Worm (Caenorhabditis elegans) whole organism, L4 larva: ENCODE data around the gene gad-3.

ENCODE experiments used
- F26F4.8 ChIP-seq: fragments of 200-800 bp; sonication (Bioruptor generic); conservative IDR thresholded peaks from 2 replicates; pipeline ENCODE4 v1.3.6; 2022; ENCODE audit warnings: missing genetic modification characterization, missing compliant biosample characterization
- F37D6.2 ChIP-seq: sonication (generic microtip); optimal IDR thresholded peaks from 2 replicates; lab custom pipeline; 2016; ENCODE audit warnings: mild to moderate bottlenecking, missing genetic modification characterization, missing compliant biosample characterization
- F44E2.7 ChIP-seq: fragments of 200-800 bp; sonication (Bioruptor generic); IDR thresholded peaks from 2 replicates; pipeline ENCODE4 v2.1.2; 2022; ENCODE audit warnings: missing genetic modification characterization, missing compliant biosample characterization
- F49E8.2 ChIP-seq: sonication (generic microtip); optimal IDR thresholded peaks from 2 replicates; lab custom pipeline; 2016; ENCODE audit warnings: missing compliant biosample characterization, mild to moderate bottlenecking, missing genetic modification characterization, borderline replicate concordance
- T26A8.4 ChIP-seq: fragments of 200-800 bp; sonication (Bioruptor generic); IDR thresholded peaks from 2 replicates; pipeline ENCODE4 v1.3.6; 2022; ENCODE audit warnings: missing genetic modification characterization, missing compliant biosample characterization
- Y105C5A.15 ChIP-seq: fragments of 200-800 bp; sonication (Bioruptor generic); IDR thresholded peaks from 2 replicates; pipeline ENCODE4 v1.3.6; 2022; ENCODE audit warnings: missing genetic modification characterization, missing compliant biosample characterization
- aha-1 ChIP-seq: fragments of 150-350 bp; peaks from one replicate; lab custom pipeline; 2014; ENCODE audit warnings: missing biosample characterization, missing genetic modification characterization
- ama-1 ChIP-seq: fragments of 150-350 bp; optimal IDR thresholded peaks from 2 replicates; lab custom pipeline; 2014; ENCODE audit warnings: inconsistent platforms, mixed read lengths
- arid-1 ChIP-seq: fragments of 200-800 bp; sonication (Bioruptor generic); conservative IDR thresholded peaks from 2 replicates; pipeline ENCODE4 v1.3.6; 2022; ENCODE audit warnings: missing genetic modification reagents, missing genetic modification characterization, missing compliant biosample characterization
- attf-4 ChIP-seq: sonication (generic microtip); optimal IDR thresholded peaks from 3 replicates; lab custom pipeline; 2017; ENCODE audit warnings: missing biosample characterization, missing genetic modification characterization
- cey-2 ChIP-seq: sonication (generic microtip); optimal IDR thresholded peaks from 3 replicates; lab custom pipeline; 2017; ENCODE audit warnings: missing genetic modification characterization, mild to moderate bottlenecking, missing compliant biosample characterization, antibody characterized with exemption, borderline replicate concordance; ENCODE audit not compliant: insufficient read depth
- ctbp-1 ChIP-seq: fragments of 200-800 bp; sonication (Bioruptor generic); IDR thresholded peaks from 2 replicates; pipeline ENCODE4 v1.3.6; 2022; ENCODE audit warnings: missing genetic modification reagents, missing genetic modification characterization, missing compliant biosample characterization
- daf-16 ChIP-seq, 3 experiments: sonication (generic microtip); optimal IDR thresholded peaks; 2 replicates each; lab custom pipeline; 2016 to 2017; ENCODE audit warnings: missing genetic modification characterization in 3 of 3, missing genetic modification reagents in 3 of 3, mild to moderate bottlenecking in 2 of 3, missing compliant biosample characterization in 2 of 3, missing biosample characterization in 1 of 3, moderate library complexity in 1 of 3
- dpl-1 ChIP-seq: fragments of 150-350 bp; optimal IDR thresholded peaks from 2 replicates; lab custom pipeline; 2014; ENCODE audit warnings: missing biosample characterization, missing genetic modification reagents, missing genetic modification characterization
- duxl-1 ChIP-seq: sonication (generic microtip); optimal IDR thresholded peaks from 2 replicates; lab custom pipeline; 2016; ENCODE audit warnings: mild to moderate bottlenecking, missing genetic modification characterization, moderate library complexity, missing compliant biosample characterization; ENCODE audit not compliant: poor library complexity
- egl-43 ChIP-seq: fragments of 200-800 bp; sonication (Bioruptor generic); IDR thresholded peaks from 2 replicates; pipeline ENCODE4 v1.3.6; 2022; ENCODE audit warnings: missing genetic modification reagents, missing genetic modification characterization, missing compliant biosample characterization
- hlh-11 ChIP-seq: fragments of 200-800 bp; sonication (Bioruptor generic); optimal IDR thresholded peaks from 2 replicates; lab custom pipeline; 2018; ENCODE audit warnings: mild to moderate bottlenecking, missing genetic modification characterization, missing compliant biosample characterization
- jun-1 ChIP-seq: fragments of 150-350 bp; optimal IDR thresholded peaks from 2 replicates; lab custom pipeline; 2014; ENCODE audit warnings: missing biosample characterization, missing genetic modification reagents, missing genetic modification characterization
- lim-7 ChIP-seq: fragments of 200-800 bp; sonication (Bioruptor generic); IDR thresholded peaks from 2 replicates; pipeline ENCODE4 v1.3.6; 2022; ENCODE audit warnings: missing genetic modification characterization, missing compliant biosample characterization
- lin-29 ChIP-seq: fragments of 200-800 bp; sonication (Bioruptor generic); IDR thresholded peaks from 2 replicates; pipeline ENCODE4 v1.3.6; 2022; ENCODE audit warnings: missing genetic modification reagents, missing genetic modification characterization, missing compliant biosample characterization
- lin-38 ChIP-seq: fragments of 200-800 bp; sonication (Bioruptor generic); IDR thresholded peaks from 2 replicates; pipeline ENCODE4 v1.3.6; 2022; ENCODE audit warnings: missing genetic modification reagents, missing genetic modification characterization, missing compliant biosample characterization
- lir-3 ChIP-seq: sonication (generic microtip); optimal IDR thresholded peaks from 2 replicates; lab custom pipeline; 2016; ENCODE audit warnings: mild to moderate bottlenecking, missing genetic modification characterization, missing compliant biosample characterization
- madf-5 ChIP-seq, 2 experiments: fragments of 200-800 bp; sonication (Bioruptor generic); IDR thresholded peaks; 2 replicates each; pipeline ENCODE4 v1.3.6; 2022; ENCODE audit warnings: missing compliant biosample characterization in 2 of 2, missing genetic modification characterization in 2 of 2
- mdl-1 ChIP-seq, 2 experiments: fragments of 150-350 bp in 1 of 2; sonication (generic microtip) in 1 of 2; optimal IDR thresholded peaks; 2 replicates each; lab custom pipeline; 2014 to 2017; ENCODE audit warnings: missing biosample characterization in 2 of 2, missing genetic modification characterization in 2 of 2
- mdt-29 ChIP-seq: fragments of 200-800 bp; sonication (Bioruptor generic); IDR thresholded peaks from 2 replicates; pipeline ENCODE4 v1.3.6; 2022; ENCODE audit warnings: missing genetic modification reagents, missing genetic modification characterization, missing compliant biosample characterization
- mxl-3 ChIP-seq: fragments of 200-800 bp; sonication (Bioruptor generic); optimal IDR thresholded peaks from 2 replicates; lab custom pipeline; 2018; ENCODE audit warnings: mild to moderate bottlenecking, missing genetic modification characterization, missing compliant biosample characterization
- nhr-10 ChIP-seq: fragments of 150-350 bp; optimal IDR thresholded peaks from 2 replicates; lab custom pipeline; 2014; ENCODE audit warnings: missing biosample characterization, missing genetic modification characterization
- nhr-11 ChIP-seq: fragments of 150-350 bp; optimal IDR thresholded peaks from 2 replicates; lab custom pipeline; 2014; ENCODE audit warnings: missing biosample characterization, missing genetic modification characterization
- nhr-237 ChIP-seq: sonication (generic microtip); optimal IDR thresholded peaks from 2 replicates; lab custom pipeline; 2017; ENCODE audit warnings: missing biosample characterization, missing genetic modification characterization
- nhr-25 ChIP-seq: sonication (generic microtip); optimal IDR thresholded peaks from 2 replicates; lab custom pipeline; 2017; ENCODE audit warnings: missing genetic modification characterization, mild to moderate bottlenecking, missing compliant biosample characterization, antibody characterized with exemption, moderate library complexity, borderline replicate concordance; ENCODE audit not compliant: insufficient read depth
- nhr-28 ChIP-seq: fragments of 150-350 bp; optimal IDR thresholded peaks from 2 replicates; lab custom pipeline; 2014; ENCODE audit warnings: missing biosample characterization, missing genetic modification characterization
- nhr-42 ChIP-seq: fragments of 200-800 bp; sonication (Bioruptor generic); IDR thresholded peaks from 2 replicates; pipeline ENCODE4 v1.3.6; 2022; ENCODE audit warnings: missing genetic modification characterization, missing compliant biosample characterization
- nhr-48 ChIP-seq: sonication (generic microtip); optimal IDR thresholded peaks from 2 replicates; lab custom pipeline; 2016; ENCODE audit warnings: mild to moderate bottlenecking, missing genetic modification characterization, missing compliant biosample characterization
- nhr-6 ChIP-seq: fragments of 150-350 bp; optimal IDR thresholded peaks from 2 replicates; lab custom pipeline; 2014; ENCODE audit warnings: missing biosample characterization, missing genetic modification characterization
- nhr-76 ChIP-seq: fragments of 150-350 bp; optimal IDR thresholded peaks from 2 replicates; lab custom pipeline; 2014; ENCODE audit warnings: missing biosample characterization, missing genetic modification characterization
- pqm-1 ChIP-seq: sonication (generic microtip); optimal IDR thresholded peaks from 2 replicates; lab custom pipeline; 2017; ENCODE audit warnings: missing biosample characterization, missing genetic modification characterization
- saeg-2 ChIP-seq: fragments of 200-800 bp; sonication (Bioruptor generic); IDR thresholded peaks from 2 replicates; pipeline ENCODE4 v1.3.6; 2022; ENCODE audit warnings: missing genetic modification reagents, missing genetic modification characterization, missing compliant biosample characterization
- sdz-12 ChIP-seq: fragments of 200-800 bp; sonication (Bioruptor generic); optimal IDR thresholded peaks from 2 replicates; lab custom pipeline; 2018; ENCODE audit warnings: mild to moderate bottlenecking, missing genetic modification characterization, missing compliant biosample characterization
- set-16 ChIP-seq: fragments of 200-800 bp; sonication (Bioruptor generic); IDR thresholded peaks from 2 replicates; pipeline ENCODE4 v1.3.6; 2022; ENCODE audit warnings: missing genetic modification reagents, missing genetic modification characterization, missing compliant biosample characterization
- snpc-1.2 ChIP-seq: fragments of 200-800 bp; sonication (Bioruptor generic); IDR thresholded peaks from 2 replicates; pipeline ENCODE4 v1.3.6; 2022; ENCODE audit warnings: missing genetic modification reagents, missing genetic modification characterization, missing compliant biosample characterization
- tra-1 ChIP-seq: fragments of 200-800 bp; sonication (Bioruptor generic); IDR thresholded peaks from 2 replicates; pipeline ENCODE4 v1.3.6; 2022; ENCODE audit warnings: missing genetic modification reagents, missing genetic modification characterization, missing compliant biosample characterization
- zfp-3 ChIP-seq: fragments of 200-800 bp; sonication (Bioruptor generic); conservative IDR thresholded peaks from 2 replicates; pipeline ENCODE4 v1.3.6; 2022; ENCODE audit warnings: missing genetic modification reagents, missing genetic modification characterization, missing compliant biosample characterization
- zip-2 ChIP-seq: fragments of 150-350 bp; optimal IDR thresholded peaks from 2 replicates; lab custom pipeline; 2014; ENCODE audit warnings: missing biosample characterization, missing genetic modification characterization
- ztf-7 ChIP-seq: fragments of 150-350 bp; optimal IDR thresholded peaks from 2 replicates; lab custom pipeline; 2014; ENCODE audit warnings: missing biosample characterization, missing genetic modification characterization

The gad-3 gene

DNA sequence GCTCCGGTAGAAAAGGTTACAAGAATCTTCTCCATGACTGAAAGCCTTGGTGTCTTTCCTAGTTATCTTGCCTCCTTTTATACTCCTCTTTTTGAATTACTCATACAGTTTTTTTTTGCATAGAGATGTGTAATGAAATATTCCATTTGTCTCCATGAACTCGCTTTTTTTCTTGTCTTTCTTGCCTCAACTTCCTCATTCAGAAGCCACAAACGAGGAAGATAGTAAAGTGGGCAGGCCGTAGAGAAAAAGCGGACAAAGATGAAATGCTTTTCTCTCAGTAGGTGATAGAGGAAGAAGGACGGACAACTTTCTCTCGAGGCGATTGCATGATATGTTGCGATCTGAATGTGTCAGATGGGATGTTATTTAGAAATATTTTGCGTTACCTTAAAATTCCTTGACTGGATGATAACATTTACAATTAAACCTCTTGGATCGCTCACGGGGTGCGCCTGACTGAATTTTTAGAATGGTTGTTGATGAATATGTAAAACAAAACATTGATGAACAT, 9.8 kb downstream of the gad-3 start, which contains the start of gene col-145:
TSS of gene col-145 (minus strand) at position 51 of the 514 bp plus-strand sequence.
- TF ChIP-seq nhr-237 (tag; lab: Kevin White, UChicago), result no peak

DNA sequence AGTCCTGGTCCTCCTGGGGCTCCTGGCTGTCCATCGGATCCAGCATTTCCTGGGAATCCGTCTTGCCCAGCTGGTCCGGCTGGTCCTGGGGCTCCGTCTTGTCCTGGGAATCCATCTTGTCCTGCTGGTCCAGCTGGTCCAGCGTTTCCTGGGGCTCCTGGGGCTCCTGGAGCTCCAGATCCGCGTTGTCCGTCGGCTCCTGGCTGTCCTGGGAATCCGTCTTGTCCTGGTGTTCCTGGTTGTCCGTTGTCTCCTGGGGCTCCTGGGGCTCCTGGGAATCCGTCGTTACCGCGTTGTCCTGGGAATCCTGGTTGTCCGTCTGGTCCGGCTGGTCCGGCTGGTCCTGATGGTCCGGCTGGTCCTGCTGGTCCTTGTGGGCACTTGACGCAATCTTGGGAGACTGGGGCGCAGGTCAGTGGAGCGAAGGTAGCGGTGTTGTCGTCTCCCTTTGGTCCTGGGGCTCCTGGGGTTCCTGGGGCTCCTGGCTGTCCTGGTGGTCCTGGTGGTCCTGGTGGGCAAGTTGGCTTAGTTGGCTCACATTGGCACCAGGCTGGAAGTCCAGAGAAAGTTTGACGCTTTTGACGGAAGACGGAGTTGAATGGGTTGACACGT, 10.6 kb downstream of the gad-3 start:
- TF ChIP-seq Y105C5A.15 (no peak), set-16 (GFP tag; lab: Robert Waterston, UW) (peak; percentile 96), arid-1 (GFP tag; lab: Robert Waterston, UW) (no peak), egl-43 (GFP tag; lab: Robert Waterston, UW) (0 out of 2 replicates have a peak, but pooled peaks have one; percentile 32), T26A8.4 (GFP tag; lab: Robert Waterston, UW) (0 out of 2 replicates have a peak, but pooled peaks have one; percentile 43)

DNA sequence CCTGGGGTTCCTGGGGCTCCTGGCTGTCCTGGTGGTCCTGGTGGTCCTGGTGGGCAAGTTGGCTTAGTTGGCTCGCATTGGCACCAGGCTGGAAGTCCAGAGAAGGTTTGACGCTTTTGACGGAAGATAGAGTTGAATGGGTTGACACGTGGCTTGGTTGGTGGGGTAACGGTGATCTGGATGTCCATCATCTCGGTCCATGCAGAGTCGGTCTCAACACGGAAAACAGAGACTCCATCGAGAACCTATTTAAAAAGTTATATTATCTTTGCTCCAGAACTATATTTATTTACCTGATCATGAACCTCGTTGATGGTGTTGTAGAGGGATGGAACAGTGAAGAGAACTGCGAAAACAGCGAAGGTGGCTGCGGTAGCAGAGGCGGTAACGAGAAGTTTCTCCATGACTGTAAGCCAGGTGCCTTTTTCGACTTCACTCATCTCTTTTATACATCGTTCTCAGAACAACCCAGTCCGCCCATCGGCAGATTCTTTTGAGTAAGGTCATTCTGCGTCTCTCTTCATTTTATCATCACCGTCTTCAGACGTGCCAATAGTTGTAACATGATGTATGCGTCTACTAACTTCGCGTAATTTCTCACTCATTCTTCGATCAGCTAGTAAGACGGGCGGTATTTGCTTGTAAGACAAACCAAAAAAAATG, 12.4 kb downstream of the gad-3 start, which contains the start of gene col-144:
TSS of gene col-144 (minus strand) at position 419 of the 663 bp plus-strand sequence.
- TF ChIP-seq cey-2 (peak; percentile 9), nhr-25 (peak; percentile 63), mdl-1 (tag; optimal IDR thresholded peaks at IDR 0.05; lab: Kevin White, UChicago) (no peak), lim-7 (no peak), tra-1 (no peak), jun-1 (no peak), lin-29 (no peak), dpl-1 (GFP tag; lab: Kevin White, UChicago) (no peak), nhr-48 (no peak), saeg-2 (GFP tag; lab: Robert Waterston, UW) (no peak), mxl-3 (GFP tag; lab: Kevin White, UChicago) (peak; percentile 19), mdt-29 (GFP tag; lab: Robert Waterston, UW) (no peak), nhr-42 (GFP tag; lab: Robert Waterston, UW) (no peak), nhr-28 (peak; percentile 63), nhr-76 (tag; lab: Kevin White, UChicago) (no peak), zfp-3 (GFP tag; lab: Robert Waterston, UW) (peak; percentile 32; the same call in 1 of the 2 replicates), madf-5 (GFP tag; IDR thresholded peaks at IDR 0.05; lab: Robert Waterston, UW) (0 out of 4 replicates have a peak, but pooled peaks of 1 of the 2 experiments have one; percentile 61), egl-43 (GFP tag; lab: Robert Waterston, UW) (0 out of 2 replicates have a peak, but pooled peaks have one; percentile 16), sdz-12 (GFP tag; lab: Kevin White, UChicago) (no peak), nhr-10 (tag; lab: Kevin White, UChicago) (no peak), lin-38 (no peak), zip-2 (tag; lab: Kevin White, UChicago) (no peak), F37D6.2 (tag; lab: Kevin White, UChicago) (no peak), ztf-7 (tag; lab: Kevin White, UChicago) (no peak), F26F4.8 (no peak), attf-4 (tag; lab: Kevin White, UChicago) (no peak), nhr-11 (tag; lab: Kevin White, UChicago) (no peak), nhr-6 (no peak), F49E8.2 (tag; lab: Kevin White, UChicago) (no peak), hlh-11 (tag; lab: Kevin White, UChicago) (peak; percentile 40), duxl-1 (no peak), ama-1 (peak; percentile 83), pqm-1 (tag; lab: Kevin White, UChicago) (no peak), snpc-1.2 (GFP tag; lab: Robert Waterston, UW) (no peak), F44E2.7 (GFP tag; lab: Robert Waterston, UW) (no peak), lir-3 (tag; lab: Kevin White, UChicago) (no peak), ctbp-1 (no peak), T26A8.4 (GFP tag; lab: Robert Waterston, UW) (peak; percentile 78), aha-1 (tag; lab: Kevin White, UChicago) (peak; percentile 95), set-16 (GFP tag; lab: Robert Waterston, UW) (peak; percentile 86), daf-16 (GFP tag; optimal IDR thresholded peaks at IDR 0.05; lab: Kevin White, UChicago) (no peak), daf-16 (tag; optimal IDR thresholded peaks at IDR 0.05; lab: Kevin White, UChicago) (no peak)
